Worm (Caenorhabditis elegans) whole organism, late embryonic: ENCODE data around the gene F47C12.8.

Experiments used
- ama-1 ChIP-seq: fragments of 150-350 bp; optimal IDR thresholded peaks from 2 replicates; lab custom pipeline; 2014
- elt-2 ChIP-seq: sonication (generic microtip); optimal IDR thresholded peaks from 2 replicates; lab custom pipeline; 2016; ENCODE audit warnings: missing genetic modification reagents, missing genetic modification characterization, missing compliant biosample characterization

ce11 chrIV:4025923-4026322, 27.5 kb upstream of the F47C12.8 start:
- TF ChIP-seq ama-1 = no peak
- TF ChIP-seq elt-2 (tag; lab: Kevin White, UChicago) = no peak
